Worm (Caenorhabditis elegans): ENCODE data around the gene T25B9.9.

- no peak for TF ChIP-seq saeg-2 (GFP tag; IDR thresholded peaks at IDR 0.05)
- no peak for TF ChIP-seq rbr-2 (tag; optimal IDR thresholded peaks at IDR 0.05)
- TF ChIP-seq nhr-76 (tag; optimal IDR thresholded peaks at IDR 0.05): no peak
- TF ChIP-seq mdl-1 (tag; optimal IDR thresholded peaks at IDR 0.05): no peak
- TF ChIP-seq nhr-48 (tag; optimal IDR thresholded peaks at IDR 0.05): no peak
- TF ChIP-seq aha-1 (tag): no peak
- no peak for TF ChIP-seq unc-39 (tag; optimal IDR thresholded peaks at IDR 0.05)
- TF ChIP-seq nhr-77 (tag; optimal IDR thresholded peaks at IDR 0.05): no peak
- TF ChIP-seq lin-13 (GFP tag; optimal IDR thresholded peaks at IDR 0.05): no peak
- no peak for TF ChIP-seq dpl-1 (GFP tag; optimal IDR thresholded peaks at IDR 0.05)
- no peak for TF ChIP-seq lir-3 (tag; optimal IDR thresholded peaks at IDR 0.05)
- TF ChIP-seq ama-1 (optimal IDR thresholded peaks at IDR 0.05): no peak
- no peak for TF ChIP-seq lin-38 (GFP tag; IDR thresholded peaks at IDR 0.05)
These were observed 4.4 kb downstream of the T25B9.9 start, which contains the start of gene inpp-1 for ce11 chrIV:10773811-10774210.
